Worm (Caenorhabditis elegans) whole organism, early embryonic: ENCODE measurements around the gene appg-2.

Experiments
- B0310.2 ChIP-seq: sonication (generic microtip); optimal IDR thresholded peaks from 2 replicates; lab custom pipeline; 2016; ENCODE audit warnings: mild to moderate bottlenecking, missing genetic modification characterization, missing compliant biosample characterization
- F13C5.2 ChIP-seq: sonication (generic microtip); optimal IDR thresholded peaks from 2 replicates; lab custom pipeline; 2017; ENCODE audit warnings: mild to moderate bottlenecking, missing genetic modification characterization, inconsistent platforms, missing compliant biosample characterization
- aly-1 ChIP-seq: sonication (generic microtip); optimal IDR thresholded peaks from 2 replicates; lab custom pipeline; 2016; ENCODE audit warnings: missing genetic modification characterization, missing compliant biosample characterization
- ama-1 ChIP-seq: fragments of 150-350 bp; optimal IDR thresholded peaks from 2 replicates; lab custom pipeline; 2014
- ceh-13 ChIP-seq: fragments of 200-800 bp; sonication (Bioruptor generic); optimal IDR thresholded peaks from 2 replicates; lab custom pipeline; 2018; ENCODE audit warnings: mild to moderate bottlenecking, missing genetic modification characterization, missing compliant biosample characterization
- ceh-36 ChIP-seq: sonication (generic microtip); optimal IDR thresholded peaks from 2 replicates; lab custom pipeline; 2016; ENCODE audit warnings: missing genetic modification characterization, inconsistent platforms, missing compliant biosample characterization
- ets-7 ChIP-seq: sonication (generic microtip); optimal IDR thresholded peaks from 2 replicates; lab custom pipeline; 2016; ENCODE audit warnings: missing genotype, missing genetic modification characterization, missing compliant biosample characterization
- flt-1 ChIP-seq: fragments of 200-800 bp; sonication (Bioruptor generic); IDR thresholded peaks from 2 replicates; pipeline ENCODE4 v1.3.6; 2022; ENCODE audit warnings: missing genetic modification characterization, missing compliant biosample characterization
- hmbx-1 ChIP-seq: sonication (generic microtip); optimal IDR thresholded peaks from 2 replicates; lab custom pipeline; 2016; ENCODE audit warnings: mild to moderate bottlenecking, missing genetic modification characterization, missing compliant biosample characterization
- hmg-4 ChIP-seq: fragments of 200-800 bp; sonication (Bioruptor generic); optimal IDR thresholded peaks from 2 replicates; lab custom pipeline; 2018; ENCODE audit warnings: mild to moderate bottlenecking, missing genetic modification characterization, missing compliant biosample characterization
- hnd-1 ChIP-seq: sonication (generic microtip); optimal IDR thresholded peaks from 2 replicates; lab custom pipeline; 2016; ENCODE audit warnings: missing genetic modification characterization, missing compliant biosample characterization
- pes-1 ChIP-seq: fragments of 200-800 bp; sonication (Bioruptor generic); IDR thresholded peaks from 2 replicates; pipeline ENCODE4 v1.3.6; 2022; ENCODE audit warnings: missing genetic modification reagents, missing genetic modification characterization, missing compliant biosample characterization
- scrt-1 ChIP-seq: fragments of 200-800 bp; sonication (Bioruptor generic); IDR thresholded peaks from 2 replicates; pipeline ENCODE4 v1.3.6; 2022; ENCODE audit warnings: missing genetic modification characterization, missing compliant biosample characterization
- sea-1 ChIP-seq: fragments of 200-800 bp; sonication (Bioruptor generic); conservative IDR thresholded peaks from 2 replicates; pipeline ENCODE4 v1.3.6; 2022; ENCODE audit warnings: missing genetic modification characterization, missing compliant biosample characterization
- tbx-11 ChIP-seq: fragments of 200-800 bp; sonication (Bioruptor generic); IDR thresholded peaks from 2 replicates; pipeline ENCODE4 v1.3.6; 2022; ENCODE audit warnings: missing genetic modification characterization, missing compliant biosample characterization
- tbx-37 ChIP-seq: fragments of 200-800 bp; sonication (Bioruptor generic); conservative IDR thresholded peaks from 2 replicates; pipeline ENCODE4 v1.3.6; 2022; ENCODE audit warnings: missing genetic modification reagents, missing genetic modification characterization, missing compliant biosample characterization
- tra-4 ChIP-seq: sonication (generic microtip); optimal IDR thresholded peaks from 2 replicates; lab custom pipeline; 2017; ENCODE audit warnings: missing genetic modification characterization, missing compliant biosample characterization

Gene appg-2

DNA sequence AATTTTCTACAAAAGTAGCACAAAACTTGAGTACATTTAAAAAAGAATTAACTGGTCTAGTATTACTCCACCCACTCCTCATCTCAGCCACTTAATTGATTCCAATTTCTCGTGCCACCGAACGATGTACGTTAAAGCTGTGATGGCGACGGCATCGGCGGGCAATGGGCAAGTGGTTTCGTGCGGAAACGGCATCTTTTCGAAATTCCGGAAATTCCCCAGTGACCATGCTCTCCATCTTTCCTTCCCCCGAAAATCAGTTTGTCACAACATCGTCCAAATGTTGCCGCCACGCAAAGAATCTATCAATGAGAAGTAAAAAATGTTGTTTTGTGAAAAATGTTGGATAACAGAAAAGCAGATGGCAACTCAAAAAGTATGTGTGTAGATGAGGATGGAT, 32.0 kb downstream of the appg-2 start:
- TF ChIP-seq tbx-11 (GFP tag; lab: Robert Waterston, UW) (no peak), sea-1 (GFP tag; lab: Robert Waterston, UW) (no peak), hmg-4 (GFP tag; lab: Kevin White, UChicago) (no peak), pes-1 (GFP tag; lab: Robert Waterston, UW) (no peak), tbx-37 (no peak), hmbx-1 (tag; lab: Kevin White, UChicago) (no peak), ceh-13 (GFP tag; lab: Kevin White, UChicago) (no peak), flt-1 (GFP tag; lab: Robert Waterston, UW) (no peak), ama-1 (no peak), B0310.2 (tag; lab: Kevin White, UChicago) (no peak), ets-7 (tag; lab: Kevin White, UChicago) (no peak), scrt-1 (no peak), hnd-1 (no peak)

DNA sequence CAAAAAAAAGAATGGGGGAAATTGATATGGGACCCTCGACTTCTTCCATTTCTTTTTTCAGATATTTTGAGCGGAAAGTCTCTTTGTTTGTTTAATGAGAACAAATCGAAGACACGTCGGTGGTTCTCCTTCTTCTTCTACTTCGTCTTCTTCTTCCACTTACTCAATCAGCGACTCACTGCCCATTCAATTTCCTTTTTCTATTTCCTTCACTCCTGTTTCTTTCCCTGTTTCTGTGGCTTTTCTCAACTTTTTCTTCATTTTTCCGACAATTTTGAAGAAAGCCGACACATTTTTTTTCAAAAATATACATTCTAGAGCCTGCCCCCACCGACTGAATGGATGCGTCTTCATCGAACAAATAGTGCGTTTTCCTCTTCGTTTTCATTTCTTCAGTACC, 34.9 kb downstream of the appg-2 start, which contains the start of gene F46C5.4:
Gene F46C5.4, plus strand, starts transcription at position 222 of the 400 bp plus-strand sequence.
- TF ChIP-seq F13C5.2 (tag; lab: Kevin White, UChicago) (no peak), aly-1 (no peak), hmg-4 (GFP tag; lab: Kevin White, UChicago) (no peak), hmbx-1 (tag; lab: Kevin White, UChicago) (no peak), ama-1 (no peak), ceh-13 (GFP tag; lab: Kevin White, UChicago) (no peak), scrt-1 (no peak), tra-4 (tag; lab: Kevin White, UChicago) (no peak), ets-7 (tag; lab: Kevin White, UChicago) (no peak)

ce11 chrII:8839025-8839424, 38.1 kb downstream of the appg-2 start, which contains the start of gene F46C5.7:
Gene F46C5.7 (plus strand): TSS chrII:8839325.
- TF ChIP-seq sea-1 (GFP tag; lab: Robert Waterston, UW) (no peak), aly-1 (no peak), ama-1 (no peak)

DNA sequence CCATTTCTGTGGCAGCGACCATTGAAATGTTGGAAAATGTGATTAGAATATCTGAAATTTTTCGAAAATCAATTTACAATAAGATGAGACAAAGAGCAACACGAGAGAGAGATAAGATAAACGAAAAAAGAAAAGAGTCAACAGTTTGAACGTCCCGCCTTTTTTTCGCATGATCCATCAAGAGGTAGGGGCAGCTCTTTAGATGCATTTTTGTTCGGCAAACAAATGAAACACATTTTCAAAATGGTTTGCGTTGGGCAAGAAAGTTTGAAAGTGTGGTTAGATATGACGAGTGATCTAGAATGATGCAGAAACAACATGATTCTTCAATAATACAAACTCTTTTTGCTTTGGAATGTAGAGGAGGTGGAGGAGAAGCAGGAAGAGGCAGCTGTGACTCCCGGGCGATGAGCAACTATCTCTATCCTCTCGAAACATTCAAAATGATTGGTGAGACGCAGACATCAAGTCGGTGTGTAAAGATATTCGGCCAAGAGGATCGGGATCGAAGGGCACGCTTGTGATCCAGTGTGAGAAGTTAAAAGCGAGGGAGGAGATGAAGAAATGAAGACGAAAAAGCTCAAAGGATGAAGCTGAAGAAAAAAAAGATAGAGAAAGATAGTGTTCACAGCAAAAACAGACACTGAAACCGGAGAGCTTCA, 43.7 kb downstream of the appg-2 start, which contains the start of gene F46C5.6:
Gene F46C5.6, minus strand, starts transcription at position 51 of the 662 bp plus-strand sequence.
- TF ChIP-seq sea-1 (GFP tag; lab: Robert Waterston, UW) (no peak), hmbx-1 (tag; lab: Kevin White, UChicago) (no peak), tbx-37 (no peak), hnd-1 (no peak), B0310.2 (tag; lab: Kevin White, UChicago) (no peak), ceh-13 (GFP tag; lab: Kevin White, UChicago) (no peak), flt-1 (GFP tag; lab: Robert Waterston, UW) (no peak), pes-1 (GFP tag; lab: Robert Waterston, UW) (no peak)

DNA sequence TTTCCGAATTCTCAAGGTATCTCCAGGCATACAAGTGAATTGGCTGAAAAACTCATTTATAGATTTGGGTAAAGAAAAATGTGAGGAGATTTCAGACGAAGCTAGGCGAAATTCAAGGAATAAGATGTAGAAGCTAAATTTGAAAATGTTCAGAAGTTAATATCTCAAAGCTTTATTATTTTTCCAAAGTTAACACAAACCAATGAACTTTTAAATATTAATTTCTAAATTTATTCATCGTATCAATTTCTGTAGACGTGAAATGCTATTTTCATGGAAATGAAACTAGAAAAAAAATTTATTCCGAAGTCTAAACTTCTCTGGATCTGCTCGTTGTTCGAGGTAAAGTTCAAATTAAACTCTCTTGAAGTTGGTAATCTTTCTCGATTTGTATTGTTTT, 44.4 kb downstream of the appg-2 start, which contains the start of gene agxt-1:
Gene agxt-1, plus strand, starts transcription at position 301 of the 400 bp plus-strand sequence.
- no peak for TF ChIP-seq hnd-1
- TF ChIP-seq ceh-36 (tag; lab: Kevin White, UChicago), result no peak
- TF ChIP-seq sea-1 (GFP tag; lab: Robert Waterston, UW), result no peak
- no peak for TF ChIP-seq pes-1 (GFP tag; lab: Robert Waterston, UW)
- TF ChIP-seq tbx-37, result no peak
- no peak for TF ChIP-seq hmg-4 (GFP tag; lab: Kevin White, UChicago)
- no peak for TF ChIP-seq tra-4 (tag; lab: Kevin White, UChicago)
- no peak for TF ChIP-seq hmbx-1 (tag; lab: Kevin White, UChicago)
- no peak for TF ChIP-seq B0310.2 (tag; lab: Kevin White, UChicago)
- no peak for TF ChIP-seq flt-1 (GFP tag; lab: Robert Waterston, UW)
- TF ChIP-seq tbx-11 (GFP tag; lab: Robert Waterston, UW), result no peak
- TF ChIP-seq ceh-13 (GFP tag; lab: Kevin White, UChicago), result no peak
- TF ChIP-seq ets-7 (tag; lab: Kevin White, UChicago), result no peak
- TF ChIP-seq ama-1, result no peak
- TF ChIP-seq F13C5.2 (tag; lab: Kevin White, UChicago), result no peak
- TF ChIP-seq aly-1, result no peak

DNA sequence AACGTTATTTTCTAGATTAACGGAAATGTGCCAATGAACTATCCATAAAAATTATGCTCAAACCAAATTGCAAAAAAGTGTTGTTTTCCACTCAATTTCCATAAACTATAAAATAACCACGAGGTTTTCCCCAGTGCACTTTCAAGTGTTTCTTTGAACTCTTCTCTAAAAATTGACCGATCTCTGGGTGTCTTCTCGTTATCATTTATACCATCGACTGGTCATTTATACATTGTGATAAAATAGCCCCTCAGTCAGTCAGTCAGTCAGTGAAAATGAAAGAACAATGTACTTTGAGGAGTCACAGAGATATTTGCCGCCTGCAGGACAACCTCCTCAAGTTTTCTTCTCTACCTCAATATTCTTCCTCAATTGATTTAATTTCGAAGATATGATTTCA, 45.0 kb downstream of the appg-2 start:
- TF ChIP-seq ceh-13 (GFP tag; lab: Kevin White, UChicago), result no peak
- no peak for TF ChIP-seq tbx-37
- TF ChIP-seq aly-1, result no peak
- no peak for TF ChIP-seq ets-7 (tag; lab: Kevin White, UChicago)
- TF ChIP-seq sea-1 (GFP tag; lab: Robert Waterston, UW), result no peak
- TF ChIP-seq pes-1 (GFP tag; lab: Robert Waterston, UW), result no peak
- no peak for TF ChIP-seq scrt-1
- TF ChIP-seq tra-4 (tag; lab: Kevin White, UChicago), result no peak
- no peak for TF ChIP-seq B0310.2 (tag; lab: Kevin White, UChicago)
- TF ChIP-seq hmbx-1 (tag; lab: Kevin White, UChicago), result no peak
- TF ChIP-seq ama-1, result no peak
- no peak for TF ChIP-seq hnd-1
- TF ChIP-seq ceh-36 (tag; lab: Kevin White, UChicago), result no peak
- no peak for TF ChIP-seq hmg-4 (GFP tag; lab: Kevin White, UChicago)
- no peak for TF ChIP-seq tbx-11 (GFP tag; lab: Robert Waterston, UW)
- no peak for TF ChIP-seq flt-1 (GFP tag; lab: Robert Waterston, UW)

DNA sequence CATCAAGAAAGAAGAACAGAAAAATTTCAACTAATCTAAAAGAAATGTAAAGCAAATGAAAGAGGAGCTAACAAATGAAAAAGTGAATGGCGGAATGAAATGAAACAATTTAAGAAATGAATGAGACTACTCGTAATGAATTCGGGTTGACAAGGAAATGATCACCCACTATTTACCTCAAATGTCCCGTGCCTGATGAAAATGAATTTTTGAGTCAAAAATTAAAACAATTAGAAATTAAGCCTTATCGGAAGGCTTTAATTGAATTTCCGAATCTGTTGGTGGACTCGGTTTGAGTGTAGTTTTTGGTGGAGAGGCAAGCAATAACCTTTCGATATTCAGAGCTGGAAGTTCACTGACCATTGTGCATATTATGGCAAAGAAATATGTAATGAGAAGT, 48.1 kb downstream of the appg-2 start:
- TF ChIP-seq flt-1 (GFP tag; lab: Robert Waterston, UW) (no peak), tbx-37 (no peak), hmg-4 (GFP tag; lab: Kevin White, UChicago) (no peak), hnd-1 (no peak), ceh-36 (tag; lab: Kevin White, UChicago) (no peak), F13C5.2 (tag; lab: Kevin White, UChicago) (no peak), pes-1 (GFP tag; lab: Robert Waterston, UW) (no peak)
